Worm (Caenorhabditis elegans) whole organism, L4 larva: Measurements from ENCODE around the gene ZK1010.4.
A peak's percentile ranks its signal among the peaks of the same experiment; 100 is the strongest.

ENCODE experiments used
- D1046.2 ChIP-seq: fragments of 200-800 bp; sonication (Bioruptor generic); IDR thresholded peaks from 2 replicates; pipeline ENCODE4 v1.3.6; 2022; ENCODE audit warnings: missing genetic modification characterization, missing compliant biosample characterization
- F10B5.3 ChIP-seq: sonication (generic microtip); optimal IDR thresholded peaks from 2 replicates; lab custom pipeline; 2016; ENCODE audit warnings: mild to moderate bottlenecking, missing genetic modification characterization, missing compliant biosample characterization
- F37D6.2 ChIP-seq: sonication (generic microtip); optimal IDR thresholded peaks from 2 replicates; lab custom pipeline; 2016; ENCODE audit warnings: mild to moderate bottlenecking, missing genetic modification characterization, missing compliant biosample characterization
- T26A8.4 ChIP-seq: fragments of 200-800 bp; sonication (Bioruptor generic); IDR thresholded peaks from 2 replicates; pipeline ENCODE4 v1.3.6; 2022; ENCODE audit warnings: missing genetic modification characterization, missing compliant biosample characterization
- Y48G9A.11 ChIP-seq: fragments of 200-800 bp; sonication (Bioruptor generic); IDR thresholded peaks from 2 replicates; pipeline ENCODE4 v1.3.6; 2022; ENCODE audit warnings: missing genetic modification reagents, missing genetic modification characterization, missing compliant biosample characterization
- ZK546.5 ChIP-seq, 2 experiments: sonication (generic microtip); optimal IDR thresholded peaks; 2 replicates each; lab custom pipeline; 2017; ENCODE audit warnings: missing biosample characterization in 2 of 2, missing genetic modification characterization in 2 of 2
- arid-1 ChIP-seq: fragments of 200-800 bp; sonication (Bioruptor generic); conservative IDR thresholded peaks from 2 replicates; pipeline ENCODE4 v1.3.6; 2022; ENCODE audit warnings: missing genetic modification reagents, missing genetic modification characterization, missing compliant biosample characterization
- ceh-20 ChIP-seq: fragments of 200-800 bp; sonication (Bioruptor generic); IDR thresholded peaks from 2 replicates; pipeline ENCODE4 v1.3.6; 2022; ENCODE audit warnings: missing genetic modification reagents, missing genetic modification characterization, missing compliant biosample characterization
- ceh-32 ChIP-seq: sonication (generic microtip); optimal IDR thresholded peaks from 2 replicates; lab custom pipeline; 2016; ENCODE audit warnings: mild to moderate bottlenecking, missing genetic modification characterization, missing compliant biosample characterization; ENCODE audit not compliant: poor library complexity
- ceh-44 ChIP-seq: fragments of 200-800 bp; sonication (Bioruptor generic); IDR thresholded peaks from 2 replicates; pipeline ENCODE4 v1.3.6; 2022; ENCODE audit warnings: missing genetic modification reagents, missing genetic modification characterization, missing compliant biosample characterization
- ceh-82 ChIP-seq: sonication (generic microtip); optimal IDR thresholded peaks from 2 replicates; lab custom pipeline; 2017; ENCODE audit warnings: missing biosample characterization, missing genetic modification characterization
- ctbp-1 ChIP-seq: fragments of 200-800 bp; sonication (Bioruptor generic); IDR thresholded peaks from 2 replicates; pipeline ENCODE4 v1.3.6; 2022; ENCODE audit warnings: missing genetic modification reagents, missing genetic modification characterization, missing compliant biosample characterization
- daf-16 ChIP-seq, 3 experiments: sonication (generic microtip); optimal IDR thresholded peaks; 2 replicates each; lab custom pipeline; 2016 to 2017; ENCODE audit warnings: missing genetic modification characterization in 3 of 3, missing genetic modification reagents in 3 of 3, mild to moderate bottlenecking in 2 of 3, missing compliant biosample characterization in 2 of 3, missing biosample characterization in 1 of 3, moderate library complexity in 1 of 3
- dmd-6 ChIP-seq: fragments of 200-800 bp; sonication (Bioruptor generic); IDR thresholded peaks from 2 replicates; pipeline ENCODE4 v1.3.6; 2022; ENCODE audit warnings: missing genetic modification reagents, missing genetic modification characterization, missing compliant biosample characterization
- dmd-8 ChIP-seq: fragments of 200-800 bp; sonication (Bioruptor generic); IDR thresholded peaks from 2 replicates; pipeline ENCODE4 v1.3.6; 2022; ENCODE audit warnings: missing genetic modification characterization, missing compliant biosample characterization
- dmd-9 ChIP-seq: fragments of 200-800 bp; sonication (Bioruptor generic); IDR thresholded peaks from 2 replicates; pipeline ENCODE4 v1.3.6; 2022; ENCODE audit warnings: missing genetic modification reagents, missing genetic modification characterization, missing compliant biosample characterization
- dpl-1 ChIP-seq: fragments of 150-350 bp; optimal IDR thresholded peaks from 2 replicates; lab custom pipeline; 2014; ENCODE audit warnings: missing biosample characterization, missing genetic modification reagents, missing genetic modification characterization
- egl-27 ChIP-seq: sonication (generic microtip); optimal IDR thresholded peaks from 3 replicates; lab custom pipeline; 2017; ENCODE audit warnings: missing biosample characterization, missing genetic modification reagents, missing genetic modification characterization
- egl-43 ChIP-seq: fragments of 200-800 bp; sonication (Bioruptor generic); IDR thresholded peaks from 2 replicates; pipeline ENCODE4 v1.3.6; 2022; ENCODE audit warnings: missing genetic modification reagents, missing genetic modification characterization, missing compliant biosample characterization
- hlh-30 ChIP-seq: sonication (generic microtip); optimal IDR thresholded peaks from 2 replicates; lab custom pipeline; 2017; ENCODE audit warnings: antibody characterized with exemption, mild to moderate bottlenecking, missing genetic modification characterization, missing compliant biosample characterization; ENCODE audit not compliant: insufficient read depth
- hmg-1.1 ChIP-seq: fragments of 200-800 bp; sonication (Bioruptor generic); IDR thresholded peaks from 2 replicates; pipeline ENCODE4 v1.3.6; 2022; ENCODE audit warnings: missing genetic modification reagents, missing genetic modification characterization, missing compliant biosample characterization
- lim-7 ChIP-seq: fragments of 200-800 bp; sonication (Bioruptor generic); IDR thresholded peaks from 2 replicates; pipeline ENCODE4 v1.3.6; 2022; ENCODE audit warnings: missing genetic modification characterization, missing compliant biosample characterization
- lin-1 ChIP-seq: fragments of 200-800 bp; sonication (Bioruptor generic); IDR thresholded peaks from 2 replicates; pipeline ENCODE4 v1.3.6; 2022; ENCODE audit warnings: missing genetic modification reagents, missing genetic modification characterization, missing compliant biosample characterization
- lin-13 ChIP-seq: fragments of 150-350 bp; optimal IDR thresholded peaks from 2 replicates; lab custom pipeline; 2014; ENCODE audit warnings: missing biosample characterization, missing genetic modification reagents, missing genetic modification characterization
- lin-38 ChIP-seq: fragments of 200-800 bp; sonication (Bioruptor generic); IDR thresholded peaks from 2 replicates; pipeline ENCODE4 v1.3.6; 2022; ENCODE audit warnings: missing genetic modification reagents, missing genetic modification characterization, missing compliant biosample characterization
- lin-39 ChIP-seq: fragments of 150-350 bp; optimal IDR thresholded peaks from 2 replicates; lab custom pipeline; 2014; ENCODE audit warnings: missing biosample characterization, missing genetic modification reagents, missing genetic modification characterization
- lsy-2 ChIP-seq, 2 experiments: fragments of 150-350 bp in 1 of 2; sonication (generic microtip) in 1 of 2; optimal IDR thresholded peaks; 2 replicates each; lab custom pipeline; 2014 to 2017; ENCODE audit warnings: missing biosample characterization in 2 of 2, missing genetic modification characterization in 2 of 2
- mep-1 ChIP-seq: fragments of 150-350 bp; sonication (generic microtip); optimal IDR thresholded peaks from 3 replicates; lab custom pipeline; 2014; ENCODE audit warnings: missing biosample characterization, missing genetic modification characterization
- mxl-3 ChIP-seq: fragments of 200-800 bp; sonication (Bioruptor generic); optimal IDR thresholded peaks from 2 replicates; lab custom pipeline; 2018; ENCODE audit warnings: mild to moderate bottlenecking, missing genetic modification characterization, missing compliant biosample characterization
- nhr-102 ChIP-seq: sonication (generic microtip); optimal IDR thresholded peaks from 2 replicates; lab custom pipeline; 2016; ENCODE audit warnings: mild to moderate bottlenecking, missing genetic modification characterization, moderate library complexity, missing compliant biosample characterization
- nhr-11 ChIP-seq: fragments of 150-350 bp; optimal IDR thresholded peaks from 2 replicates; lab custom pipeline; 2014; ENCODE audit warnings: missing biosample characterization, missing genetic modification characterization
- nhr-28 ChIP-seq: fragments of 150-350 bp; optimal IDR thresholded peaks from 2 replicates; lab custom pipeline; 2014; ENCODE audit warnings: missing biosample characterization, missing genetic modification characterization
- nhr-48 ChIP-seq: sonication (generic microtip); optimal IDR thresholded peaks from 2 replicates; lab custom pipeline; 2016; ENCODE audit warnings: mild to moderate bottlenecking, missing genetic modification characterization, missing compliant biosample characterization
- nhr-6 ChIP-seq: fragments of 150-350 bp; optimal IDR thresholded peaks from 2 replicates; lab custom pipeline; 2014; ENCODE audit warnings: missing biosample characterization, missing genetic modification characterization
- php-3 ChIP-seq: fragments of 200-800 bp; sonication (Bioruptor generic); IDR thresholded peaks from 2 replicates; pipeline ENCODE4 v1.3.6; 2022; ENCODE audit warnings: missing genetic modification reagents, missing genetic modification characterization, missing compliant biosample characterization
- pqm-1 ChIP-seq: sonication (generic microtip); optimal IDR thresholded peaks from 2 replicates; lab custom pipeline; 2017; ENCODE audit warnings: missing biosample characterization, missing genetic modification characterization
- set-16 ChIP-seq: fragments of 200-800 bp; sonication (Bioruptor generic); IDR thresholded peaks from 2 replicates; pipeline ENCODE4 v1.3.6; 2022; ENCODE audit warnings: missing genetic modification reagents, missing genetic modification characterization, missing compliant biosample characterization
- skn-1 ChIP-seq: fragments of 150-350 bp; optimal IDR thresholded peaks from 2 replicates; lab custom pipeline; 2014; ENCODE audit warnings: missing biosample characterization, missing genetic modification characterization
- snpc-1.2 ChIP-seq: fragments of 200-800 bp; sonication (Bioruptor generic); IDR thresholded peaks from 2 replicates; pipeline ENCODE4 v1.3.6; 2022; ENCODE audit warnings: missing genetic modification reagents, missing genetic modification characterization, missing compliant biosample characterization
- spr-3 ChIP-seq: fragments of 200-800 bp; sonication (Bioruptor generic); optimal IDR thresholded peaks from 2 replicates; lab custom pipeline; 2018; ENCODE audit warnings: mild to moderate bottlenecking, missing genetic modification characterization, missing compliant biosample characterization
- unc-39 ChIP-seq: sonication (generic microtip); optimal IDR thresholded peaks from 2 replicates; lab custom pipeline; 2017; ENCODE audit warnings: missing biosample characterization, missing genetic modification characterization
- unc-62 ChIP-seq, 3 experiments: fragments of 150-350 bp in 1 of 3; sonication (generic microtip); optimal IDR thresholded peaks in 2 of 3; peaks in 1 of 3; 1 replicate in 1 of 3; 2 replicates in 2 of 3; lab custom pipeline; 2014 to 2017; ENCODE audit warnings: missing biosample characterization in 3 of 3, missing genetic modification characterization in 3 of 3, missing genetic modification reagents in 3 of 3, missing genotype in 1 of 3
- zfp-3 ChIP-seq: fragments of 200-800 bp; sonication (Bioruptor generic); conservative IDR thresholded peaks from 2 replicates; pipeline ENCODE4 v1.3.6; 2022; ENCODE audit warnings: missing genetic modification reagents, missing genetic modification characterization, missing compliant biosample characterization
- zip-11 ChIP-seq: fragments of 200-800 bp; sonication (Bioruptor generic); IDR thresholded peaks from 2 replicates; pipeline ENCODE4 v1.3.6; 2022; ENCODE audit warnings: missing genetic modification characterization, missing compliant biosample characterization
- zip-2 ChIP-seq: fragments of 150-350 bp; optimal IDR thresholded peaks from 2 replicates; lab custom pipeline; 2014; ENCODE audit warnings: missing biosample characterization, missing genetic modification characterization
- ztf-11 ChIP-seq: fragments of 150-350 bp; optimal IDR thresholded peaks from 2 replicates; lab custom pipeline; 2014; ENCODE audit warnings: missing biosample characterization, missing genetic modification characterization

Gene ZK1010.4

ce11 chrIII:12980770-12981169 is at the start of gene ZK1010.4:
TSS of gene ZK1010.4 (plus strand) at chrIII:12981070.
- TF ChIP-seq pqm-1 (tag; lab: Kevin White, UChicago), result no peak
- no peak for TF ChIP-seq lin-1 (GFP tag; lab: Robert Waterston, UW)
- no peak for TF ChIP-seq snpc-1.2 (GFP tag; lab: Robert Waterston, UW)
- no peak for TF ChIP-seq nhr-48 (tag; lab: Kevin White, UChicago)
- no peak for TF ChIP-seq Y48G9A.11
- TF ChIP-seq ztf-11 (tag; lab: Kevin White, UChicago), result no peak
- no peak for TF ChIP-seq ceh-32 (tag; lab: Kevin White, UChicago)
- no peak for TF ChIP-seq arid-1
- TF ChIP-seq D1046.2 (GFP tag; lab: Robert Waterston, UW), result no peak
- TF ChIP-seq skn-1 (tag; lab: Kevin White, UChicago), result no peak
- no peak for TF ChIP-seq unc-39 (tag; lab: Kevin White, UChicago)

DNA sequence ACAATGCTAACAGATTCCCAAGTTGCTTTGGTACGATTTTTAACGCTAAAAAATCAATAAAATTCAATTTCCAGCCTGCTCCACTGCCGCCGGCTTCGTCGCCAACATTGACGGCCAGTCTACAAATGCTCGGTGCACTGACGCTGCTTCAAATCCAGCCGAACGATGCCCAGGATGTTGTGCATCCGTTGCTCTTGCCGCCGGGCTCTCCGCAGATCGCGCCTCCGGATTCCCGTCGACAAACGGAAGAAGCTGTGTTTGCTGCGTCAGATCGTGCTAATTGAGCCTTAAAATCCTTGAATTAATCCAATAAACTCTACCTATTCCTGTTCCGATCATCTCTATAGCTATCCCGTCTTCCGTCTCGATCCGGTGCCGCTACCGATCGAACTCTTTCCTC is 49.8 kb upstream of the ZK1010.4 start:
- no peak for TF ChIP-seq dmd-6 (GFP tag; lab: Robert Waterston, UW)
- TF ChIP-seq ceh-20 (GFP tag; lab: Robert Waterston, UW), result no peak
- TF ChIP-seq ceh-44, result no peak
- TF ChIP-seq unc-62 (GFP tag; optimal IDR thresholded peaks at IDR 0.05 in 1 of 2; lab: Kevin White, UChicago), result no peak
- TF ChIP-seq unc-62 (tag; optimal IDR thresholded peaks at IDR 0.05; lab: Kevin White, UChicago), result no peak
- TF ChIP-seq lin-13 (GFP tag; lab: Kevin White, UChicago), result no peak
- TF ChIP-seq mxl-3 (GFP tag; lab: Kevin White, UChicago), result no peak
- TF ChIP-seq set-16 (GFP tag; lab: Robert Waterston, UW), result peak; percentile 77
- TF ChIP-seq lin-39 (tag; lab: Kevin White, UChicago), result no peak
- no peak for TF ChIP-seq ceh-82 (tag; lab: Kevin White, UChicago)
- 0 out of 2 replicates have a peak, but pooled peaks have one; percentile 14 for TF ChIP-seq php-3 (GFP tag; lab: Robert Waterston, UW)
- no peak for TF ChIP-seq lsy-2 (tag; optimal IDR thresholded peaks at IDR 0.05; lab: Kevin White, UChicago)
- no peak for TF ChIP-seq nhr-102 (tag; lab: Kevin White, UChicago)
- no peak for TF ChIP-seq arid-1

- no peak for TF ChIP-seq egl-27
- TF ChIP-seq nhr-11 (tag; lab: Kevin White, UChicago), result peak; percentile 42
- peak; percentile 12 to 88 for TF ChIP-seq lsy-2 (tag; optimal IDR thresholded peaks at IDR 0.05; lab: Kevin White, UChicago)
- TF ChIP-seq F10B5.3 (tag; lab: Kevin White, UChicago), result no peak
- peak; percentile 75 for TF ChIP-seq mep-1 (tag; lab: Kevin White, UChicago)
- peak; percentile 25 for TF ChIP-seq spr-3 (GFP tag; lab: Kevin White, UChicago)
- TF ChIP-seq lin-13 (GFP tag; lab: Kevin White, UChicago), result peak; percentile 47
- TF ChIP-seq dmd-9, result no peak
- 0 out of 2 replicates have a peak, but pooled peaks have one; percentile 47 for TF ChIP-seq ctbp-1 (GFP tag; lab: Robert Waterston, UW)
- TF ChIP-seq lin-38 (GFP tag; lab: Robert Waterston, UW), result peak; percentile 75
- TF ChIP-seq ZK546.5 (tag; optimal IDR thresholded peaks at IDR 0.05; lab: Kevin White, UChicago), result no peak
- no peak for TF ChIP-seq zip-2 (tag; lab: Kevin White, UChicago)
- TF ChIP-seq lim-7 (GFP tag; lab: Robert Waterston, UW), result no peak
- TF ChIP-seq zfp-3, result 0 out of 2 replicates have a peak, but pooled peaks have one; percentile 69
- no peak for TF ChIP-seq dmd-8 (GFP tag; lab: Robert Waterston, UW)
- TF ChIP-seq T26A8.4 (GFP tag; lab: Robert Waterston, UW), result peak; percentile 79
- TF ChIP-seq dpl-1 (GFP tag; lab: Kevin White, UChicago), result peak; percentile 75
- 0 out of 2 replicates have a peak, but pooled peaks have one; percentile 30 for TF ChIP-seq egl-43 (GFP tag; lab: Robert Waterston, UW)
- peak; percentile 48 for TF ChIP-seq nhr-102 (tag; lab: Kevin White, UChicago)
- TF ChIP-seq nhr-28, result peak; percentile 20
- peak; percentile 30 for TF ChIP-seq F37D6.2 (tag; lab: Kevin White, UChicago)
- no peak for TF ChIP-seq zip-11
- no peak for TF ChIP-seq daf-16 (GFP tag; optimal IDR thresholded peaks at IDR 0.05; lab: Kevin White, UChicago)
- TF ChIP-seq daf-16 (tag; optimal IDR thresholded peaks at IDR 0.05; lab: Kevin White, UChicago), result no peak
- peak; percentile 67 for TF ChIP-seq hmg-1.1 (GFP tag; lab: Robert Waterston, UW)
- TF ChIP-seq hlh-30 (tag; lab: Kevin White, UChicago), result peak; percentile 49
- peak; percentile 54 for TF ChIP-seq dmd-6 (GFP tag; lab: Robert Waterston, UW)
- TF ChIP-seq nhr-6 (tag; lab: Kevin White, UChicago), result peak; percentile 60
Observed at ce11 chrIII:12931786-12932427, 49.0 kb upstream of the ZK1010.4 start, which contains the start of gene rbm-7. TSS of gene rbm-7 (minus strand) at chrIII:12931867.
